Worm (Caenorhabditis elegans): ENCODE results near the gene sri-78.

DNA sequence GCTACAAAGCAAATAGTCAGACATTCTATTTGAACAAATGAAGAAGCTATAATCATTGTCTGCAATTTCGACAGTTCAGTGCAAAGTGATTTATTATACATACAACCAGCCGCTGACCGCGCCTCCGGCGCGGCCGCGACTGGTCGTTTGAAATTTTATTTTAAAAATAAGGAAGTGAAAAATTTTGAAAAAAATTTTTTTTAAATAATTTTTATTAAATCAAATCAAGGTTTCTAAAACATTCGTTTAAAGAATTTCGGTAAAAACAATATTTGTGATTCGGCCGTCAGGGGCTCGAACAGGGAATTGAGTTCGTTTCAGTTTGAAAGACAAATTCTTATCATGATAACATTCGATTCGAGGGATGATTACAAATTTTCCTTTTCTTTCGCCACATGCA, 12.8 kb upstream of the sri-78 start, which contains the start of gene Y27F2A.10:
- TF ChIP-seq nhr-237 (tag; optimal IDR thresholded peaks at IDR 0.05) (no peak), elt-3 (tag; optimal IDR thresholded peaks at IDR 0.05) (no peak), cnd-1 (tag; optimal IDR thresholded peaks at IDR 0.05) (no peak), ztf-11 (tag; optimal IDR thresholded peaks at IDR 0.05) (no peak)

Measured in whole organism, mixed stage, embryonic.